Worm (Caenorhabditis elegans) whole organism, L2 larva: ENCODE results near the gene F38B7.2.

Source experiments
- F13H6.1 ChIP-seq: sonication (generic microtip); optimal IDR thresholded peaks from 2 replicates; lab custom pipeline; 2016; ENCODE audit warnings: missing genetic modification characterization, missing compliant biosample characterization
- Y55F3AM.14 ChIP-seq: fragments of 200-800 bp; sonication (Bioruptor generic); optimal IDR thresholded peaks from 2 replicates; lab custom pipeline; 2018; ENCODE audit warnings: mild to moderate bottlenecking, missing genetic modification characterization, missing compliant biosample characterization
- alr-1 ChIP-seq: fragments of 150-350 bp; optimal IDR thresholded peaks from 2 replicates; lab custom pipeline; 2014; ENCODE audit warnings: missing biosample characterization, missing genetic modification characterization
- aly-2 ChIP-seq: fragments of 150-350 bp; optimal IDR thresholded peaks from 2 replicates; lab custom pipeline; 2014; ENCODE audit warnings: missing biosample characterization, missing genetic modification characterization
- ama-1 ChIP-seq: fragments of 150-350 bp; optimal IDR thresholded peaks from 2 replicates; lab custom pipeline; 2018; ENCODE audit warnings: inconsistent platforms
- blmp-1 ChIP-seq: sonication (generic microtip); optimal IDR thresholded peaks from 2 replicates; lab custom pipeline; 2017; ENCODE audit warnings: missing genetic modification characterization, mild to moderate bottlenecking, missing compliant biosample characterization, antibody characterized with exemption, moderate library complexity; ENCODE audit not compliant: insufficient read depth
- ceh-82 ChIP-seq: fragments of 150-350 bp; optimal IDR thresholded peaks from 2 replicates; lab custom pipeline; 2014; ENCODE audit warnings: missing biosample characterization, missing genetic modification characterization
- dmd-4 ChIP-seq: sonication (generic microtip); optimal IDR thresholded peaks from 2 replicates; lab custom pipeline; 2017; ENCODE audit warnings: missing biosample characterization, missing genetic modification characterization
- egl-27 ChIP-seq: sonication (generic microtip); optimal IDR thresholded peaks from 3 replicates; lab custom pipeline; 2017; ENCODE audit warnings: missing biosample characterization, missing genetic modification reagents, missing genetic modification characterization
- elt-3 ChIP-seq: sonication (generic microtip); optimal IDR thresholded peaks from 2 replicates; lab custom pipeline; 2017; ENCODE audit warnings: missing biosample characterization, missing genetic modification characterization
- lin-13 ChIP-seq: fragments of 150-350 bp; optimal IDR thresholded peaks from 2 replicates; lab custom pipeline; 2014; ENCODE audit warnings: missing biosample characterization, missing genetic modification reagents, missing genetic modification characterization
- lin-39 ChIP-seq: fragments of 150-350 bp; optimal IDR thresholded peaks from 2 replicates; lab custom pipeline; 2014; ENCODE audit warnings: missing biosample characterization, missing genetic modification reagents, missing genetic modification characterization
- mbf-1 ChIP-seq: sonication (generic microtip); optimal IDR thresholded peaks from 2 replicates; lab custom pipeline; 2017; ENCODE audit warnings: missing biosample characterization, missing genetic modification characterization
- nhr-10 ChIP-seq: sonication (generic microtip); optimal IDR thresholded peaks from 2 replicates; lab custom pipeline; 2017; ENCODE audit warnings: missing biosample characterization, missing genetic modification characterization
- nhr-11 ChIP-seq: fragments of 150-350 bp; optimal IDR thresholded peaks from 2 replicates; lab custom pipeline; 2014; ENCODE audit warnings: missing biosample characterization, missing genetic modification characterization
- nhr-129 ChIP-seq: fragments of 150-350 bp; optimal IDR thresholded peaks from 2 replicates; lab custom pipeline; 2014; ENCODE audit warnings: missing biosample characterization, missing genetic modification characterization
- nhr-23 ChIP-seq: fragments of 150-350 bp; optimal IDR thresholded peaks from 2 replicates; lab custom pipeline; 2014; ENCODE audit warnings: missing biosample characterization, missing genetic modification reagents, missing genetic modification characterization
- nhr-237 ChIP-seq: fragments of 150-350 bp; optimal IDR thresholded peaks from 2 replicates; lab custom pipeline; 2014; ENCODE audit warnings: missing biosample characterization, missing genetic modification characterization
- nhr-25 ChIP-seq: fragments of 150-350 bp; sonication (generic microtip); optimal IDR thresholded peaks from 3 replicates; lab custom pipeline; 2014; ENCODE audit warnings: missing biosample characterization, missing genetic modification characterization
- nhr-6 ChIP-seq: fragments of 150-350 bp; optimal IDR thresholded peaks from 2 replicates; lab custom pipeline; 2014; ENCODE audit warnings: missing biosample characterization, missing genetic modification characterization
- nhr-77 ChIP-seq: fragments of 150-350 bp; optimal IDR thresholded peaks from 2 replicates; lab custom pipeline; 2014; ENCODE audit warnings: missing biosample characterization, missing genetic modification characterization
- peb-1 ChIP-seq: fragments of 150-350 bp; optimal IDR thresholded peaks from 2 replicates; lab custom pipeline; 2014; ENCODE audit warnings: missing biosample characterization, missing genetic modification characterization
- skn-1 ChIP-seq: sonication (generic microtip); optimal IDR thresholded peaks from 2 replicates; lab custom pipeline; 2017; ENCODE audit warnings: missing biosample characterization, missing genetic modification characterization
- sma-3 ChIP-seq: sonication (generic microtip); optimal IDR thresholded peaks from 2 replicates; lab custom pipeline; 2016; ENCODE audit warnings: missing genetic modification reagents, missing genetic modification characterization, missing compliant biosample characterization
- sma-9 ChIP-seq, 2 experiments: fragments of 150-350 bp in 1 of 2; sonication (generic microtip) in 1 of 2; optimal IDR thresholded peaks; 2 replicates each; lab custom pipeline; 2014 to 2016; ENCODE audit warnings: missing genetic modification characterization in 2 of 2, mild to moderate bottlenecking in 1 of 2, missing biosample characterization in 1 of 2, missing compliant biosample characterization in 1 of 2, missing genetic modification reagents in 1 of 2, moderate library complexity in 1 of 2
- snpc-4 ChIP-seq: fragments of 150-350 bp; optimal IDR thresholded peaks from 2 replicates; lab custom pipeline; 2014; ENCODE audit warnings: missing biosample characterization, missing genetic modification characterization
- unc-55 ChIP-seq: fragments of 150-350 bp; sonication (generic microtip); optimal IDR thresholded peaks from 3 replicates; lab custom pipeline; 2014; ENCODE audit warnings: missing biosample characterization, missing genetic modification reagents, missing genetic modification characterization
- unc-62 ChIP-seq: fragments of 150-350 bp; optimal IDR thresholded peaks from 2 replicates; lab custom pipeline; 2014; ENCODE audit warnings: missing biosample characterization, missing genetic modification reagents, missing genetic modification characterization
- ztf-1 ChIP-seq: fragments of 200-800 bp; sonication (Bioruptor generic); conservative IDR thresholded peaks from 2 replicates; pipeline ENCODE4 v1.3.6; 2022; ENCODE audit warnings: missing genetic modification characterization, missing compliant biosample characterization
- ztf-4 ChIP-seq: fragments of 150-350 bp; optimal IDR thresholded peaks from 2 replicates; lab custom pipeline; 2014; ENCODE audit warnings: missing biosample characterization, missing genetic modification characterization

F38B7.2 gene

ce11 chrV:11521448-11521847 lies 22.3 kb upstream of the F38B7.2 start, which contains the start of gene pafo-1 (continued):
- peak; percentile 37 for TF ChIP-seq ztf-4
- peak; percentile 92 for TF ChIP-seq unc-55 (GFP tag; lab: Kevin White, UChicago)

- TF ChIP-seq peb-1 (tag; lab: Kevin White, UChicago), result no peak
- TF ChIP-seq snpc-4, result no peak
- TF ChIP-seq unc-55 (GFP tag; lab: Kevin White, UChicago), result no peak
- TF ChIP-seq nhr-10 (tag; lab: Kevin White, UChicago), result no peak
- TF ChIP-seq dmd-4 (tag; lab: Kevin White, UChicago), result no peak
- no peak for TF ChIP-seq sma-3
- TF ChIP-seq nhr-77 (tag; lab: Kevin White, UChicago), result no peak
- no peak for TF ChIP-seq nhr-237 (tag; lab: Kevin White, UChicago)
- TF ChIP-seq F13H6.1 (tag; lab: Kevin White, UChicago), result peak; percentile 59
- TF ChIP-seq lin-13 (GFP tag; lab: Kevin White, UChicago), result no peak
- peak; percentile 59 for TF ChIP-seq blmp-1 (tag; lab: Kevin White, UChicago)
- TF ChIP-seq nhr-25 (tag; lab: Kevin White, UChicago), result peak; percentile 61
- TF ChIP-seq nhr-11 (tag; lab: Kevin White, UChicago), result no peak
- TF ChIP-seq skn-1 (tag; lab: Kevin White, UChicago), result no peak
- no peak for TF ChIP-seq ztf-4
- TF ChIP-seq nhr-23 (tag; lab: Kevin White, UChicago), result no peak
- TF ChIP-seq nhr-6 (tag; lab: Kevin White, UChicago), result no peak
- TF ChIP-seq unc-62 (GFP tag; lab: Kevin White, UChicago), result no peak
Measured at ce11 chrV:11525338-11525737, 18.4 kb upstream of the F38B7.2 start.

ce11 chrV:11526927-11527491 lies 16.8 kb upstream of the F38B7.2 start:
- no peak for TF ChIP-seq egl-27 (tag; lab: Kevin White, UChicago)
- no peak for TF ChIP-seq nhr-237 (tag; lab: Kevin White, UChicago)
- peak; percentile 53 for TF ChIP-seq nhr-25 (tag; lab: Kevin White, UChicago)
- TF ChIP-seq lin-39, result no peak
- TF ChIP-seq mbf-1 (tag; lab: Kevin White, UChicago), result no peak

ce11 chrV:11527531-11527930 lies 16.2 kb upstream of the F38B7.2 start, which contains the start of gene ccch-1:
ccch-1 (plus strand) TSS chrV:11527831.
- TF ChIP-seq ceh-82, result no peak
- TF ChIP-seq nhr-11 (tag; lab: Kevin White, UChicago), result no peak
- TF ChIP-seq nhr-25 (tag; lab: Kevin White, UChicago), result no peak
- TF ChIP-seq peb-1 (tag; lab: Kevin White, UChicago), result no peak
- TF ChIP-seq Y55F3AM.14 (GFP tag; lab: Kevin White, UChicago), result no peak
- no peak for TF ChIP-seq aly-2
- TF ChIP-seq unc-62 (GFP tag; lab: Kevin White, UChicago), result no peak
- no peak for TF ChIP-seq egl-27 (tag; lab: Kevin White, UChicago)

- TF ChIP-seq ztf-1 (GFP tag; lab: Robert Waterston, UW), result no peak
- TF ChIP-seq nhr-129 (tag; lab: Kevin White, UChicago), result peak; percentile 13
- peak; percentile 30 for TF ChIP-seq nhr-25 (tag; lab: Kevin White, UChicago)
- no peak for TF ChIP-seq ama-1 (lab: Kevin White, UChicago)
- no peak for TF ChIP-seq elt-3 (tag; lab: Kevin White, UChicago)
- no peak for TF ChIP-seq lin-13 (GFP tag; lab: Kevin White, UChicago)
- no peak for TF ChIP-seq lin-39
- no peak for TF ChIP-seq nhr-6 (tag; lab: Kevin White, UChicago)
- TF ChIP-seq, all 48 proteins: peak for 2
Measured at ce11 chrV:11528633-11529327, 15.0 kb upstream of the F38B7.2 start.

- TF ChIP-seq sma-9 (GFP tag; optimal IDR thresholded peaks at IDR 0.05; lab: Kevin White, UChicago) (peak; percentile 44), sma-9 (tag; optimal IDR thresholded peaks at IDR 0.05; lab: Kevin White, UChicago) (no peak), alr-1 (no peak), F13H6.1 (tag; lab: Kevin White, UChicago) (peak; percentile 82), nhr-129 (tag; lab: Kevin White, UChicago) (peak; percentile 41), peb-1 (tag; lab: Kevin White, UChicago) (no peak), ama-1 (lab: Kevin White, UChicago) (no peak)
Measured at ce11 chrV:11529541-11529940, 14.2 kb upstream of the F38B7.2 start.
